Worm (Caenorhabditis elegans): Measurements from ENCODE around the gene C06E1.1.

The C06E1.1 gene

DNA sequence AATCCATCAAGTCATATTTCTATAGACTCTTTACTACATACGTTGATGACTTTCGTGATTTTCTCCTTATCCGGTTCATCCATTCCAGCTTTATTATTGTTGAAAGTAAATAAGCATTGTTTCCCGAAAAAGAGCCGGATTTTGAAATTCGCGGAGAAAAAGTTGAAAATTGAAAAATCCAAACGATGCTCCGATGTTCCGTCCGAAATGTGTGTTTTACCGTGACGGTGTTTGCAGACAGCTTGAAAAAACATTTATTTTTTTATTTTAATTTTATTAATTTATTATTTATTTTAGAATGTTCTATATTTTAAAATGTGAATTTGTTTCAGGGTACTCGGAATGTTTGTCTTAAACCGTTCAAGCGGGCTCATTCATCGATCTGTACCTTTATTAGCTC is 25.2 kb downstream of the C06E1.1 start, which contains the start of gene dnj-10 (continued):
- TF ChIP-seq snpc-4 (GFP tag; optimal IDR thresholded peaks at IDR 0.05) (no peak), snpc-4 (tag; optimal IDR thresholded peaks at IDR 0.05) (no peak), unc-62 (GFP tag; optimal IDR thresholded peaks at IDR 0.05) (no peak), T26A5.8 (tag; optimal IDR thresholded peaks at IDR 0.05) (no peak), egl-18 (GFP tag; IDR thresholded peaks at IDR 0.05) (no peak), lsl-1 (GFP tag; optimal IDR thresholded peaks at IDR 0.05) (no peak), Y53F4B.3 (GFP tag; IDR thresholded peaks at IDR 0.05) (no peak), cebp-1 (GFP tag; IDR thresholded peaks at IDR 0.05) (no peak), cebp-1 (tag; optimal IDR thresholded peaks at IDR 0.05) (no peak), nfya-1 (tag; optimal IDR thresholded peaks at IDR 0.05; ENCODE audit: borderline replicate concordance, insufficient read depth) (no peak), ceh-40 (GFP tag; IDR thresholded peaks at IDR 0.05) (no peak), nhr-90 (tag; optimal IDR thresholded peaks at IDR 0.05) (no peak), pbrm-1 (GFP tag; IDR thresholded peaks at IDR 0.05) (0 out of 2 replicates have a peak, but pooled peaks have one; percentile 37), hmg-20 (GFP tag; IDR thresholded peaks at IDR 0.05) (no peak), ceh-100 (GFP tag; IDR thresholded peaks at IDR 0.05) (no peak), K11D2.4 (GFP tag; IDR thresholded peaks at IDR 0.05) (no peak), attf-6 (GFP tag; IDR thresholded peaks at IDR 0.05) (no peak), C17E4.6 (GFP tag; IDR thresholded peaks at IDR 0.05) (no peak), ekl-4 (GFP tag; IDR thresholded peaks at IDR 0.05) (peak; percentile 37; the same call in 1 of the 2 replicates), cebp-2 (GFP tag; IDR thresholded peaks at IDR 0.05) (no peak), ceh-58 (GFP tag; IDR thresholded peaks at IDR 0.05) (no peak), attf-3 (GFP tag; conservative IDR thresholded peaks at IDR 0.05) (peak; percentile 88), fkh-3 (tag; optimal IDR thresholded peaks at IDR 0.05) (no peak), him-1 (tag; optimal IDR thresholded peaks at IDR 0.05) (no peak), D2030.7 (GFP tag; IDR thresholded peaks at IDR 0.05) (no peak), nhr-120 (GFP tag; IDR thresholded peaks at IDR 0.05) (no peak), dox-1 (GFP tag; IDR thresholded peaks at IDR 0.05) (no peak; the same call in 1 of the 2 replicates), ztf-28 (GFP tag; IDR thresholded peaks at IDR 0.05) (no peak), atf-7 (tag; optimal IDR thresholded peaks at IDR 0.05) (no peak), ceh-91 (GFP tag; IDR thresholded peaks at IDR 0.05) (no peak), Y79H2A.3 (GFP tag; conservative IDR thresholded peaks at IDR 0.05) (peak; percentile 47; the same call in 1 of the 2 replicates), F10E7.11 (tag; optimal IDR thresholded peaks at IDR 0.05) (no peak), mxl-1 (tag; optimal IDR thresholded peaks at IDR 0.05) (no peak), madf-10 (tag; optimal IDR thresholded peaks at IDR 0.05) (no peak), snpc-3.4 (tag; optimal IDR thresholded peaks at IDR 0.05) (peak; percentile 28), mel-28 (tag; optimal IDR thresholded peaks at IDR 0.05; ENCODE audit: borderline replicate concordance) (no peak), pha-4 (tag; optimal IDR thresholded peaks at IDR 0.05) (no peak), F49E8.2 (tag; optimal IDR thresholded peaks at IDR 0.05; ENCODE audit: insufficient read depth) (no peak), Y53G8AR.9 (GFP tag; conservative IDR thresholded peaks at IDR 0.05) (0 out of 2 replicates have a peak, but pooled peaks have one; percentile 24), bed-2 (GFP tag; IDR thresholded peaks at IDR 0.05) (no peak), nhr-27 (tag; optimal IDR thresholded peaks at IDR 0.05) (no peak), lir-1 (GFP tag; conservative IDR thresholded peaks at IDR 0.05) (no peak), madf-6 (GFP tag; IDR thresholded peaks at IDR 0.05) (peak; percentile 54), B0035.1 (tag; optimal IDR thresholded peaks at IDR 0.05) (no peak), lsy-27 (tag; optimal IDR thresholded peaks at IDR 0.05; ENCODE audit: borderline replicate concordance, insufficient read depth) (no peak), egrh-3 (GFP tag; IDR thresholded peaks at IDR 0.05) (no peak), snpc-1.3 (tag; optimal IDR thresholded peaks at IDR 0.05; ENCODE audit: insufficient read depth) (no peak), K12H6.12 (tag; optimal IDR thresholded peaks at IDR 0.05) (no peak), F37B4.10 (GFP tag; IDR thresholded peaks at IDR 0.05) (no peak)
